Worm (Caenorhabditis elegans): Measurements from ENCODE around the gene T07F8.4.

T07F8.4 gene

DNA sequence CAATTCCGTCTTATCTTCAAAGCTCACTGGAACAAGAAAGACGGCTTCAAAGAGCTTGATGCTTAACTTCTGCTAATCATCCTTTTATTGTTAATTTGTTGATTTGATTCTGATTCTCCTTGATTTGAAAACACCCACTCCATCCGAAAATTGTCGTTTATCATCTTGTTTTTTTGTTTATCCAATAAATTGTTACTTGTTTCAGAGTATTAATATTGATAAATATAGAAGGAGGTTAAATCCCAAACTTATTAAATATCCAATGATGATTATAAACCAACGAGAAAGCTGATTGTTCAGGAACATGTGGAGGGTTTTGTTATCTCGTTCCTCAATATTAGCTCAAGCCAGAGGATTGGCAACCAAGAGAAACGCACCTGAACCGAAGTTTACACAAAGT, 19.1 kb downstream of the T07F8.4 start, which contains the start of gene F10E7.6:
TSS of gene F10E7.6 (plus strand) at position 301 of the 400 bp plus-strand sequence.
- TF ChIP-seq ceh-43 (GFP tag; optimal IDR thresholded peaks at IDR 0.05): no peak

- TF ChIP-seq M03D4.4 (tag; optimal IDR thresholded peaks at IDR 0.05): no peak
- TF ChIP-seq lin-32 (GFP tag; optimal IDR thresholded peaks at IDR 0.05): no peak
- TF ChIP-seq ceh-83 (GFP tag; optimal IDR thresholded peaks at IDR 0.05): peak; percentile 14
- TF ChIP-seq nhr-76 (tag; optimal IDR thresholded peaks at IDR 0.05): no peak
- no peak for TF ChIP-seq elt-3 (tag; optimal IDR thresholded peaks at IDR 0.05)
- TF ChIP-seq mls-2 (tag; optimal IDR thresholded peaks at IDR 0.05): no peak
- TF ChIP-seq blmp-1 (tag; optimal IDR thresholded peaks at IDR 0.05): no peak
- no peak for TF ChIP-seq elt-1 (tag; optimal IDR thresholded peaks at IDR 0.05; ENCODE audit: borderline replicate concordance, insufficient read depth)
- TF ChIP-seq mab-5 (tag; optimal IDR thresholded peaks at IDR 0.05): no peak
- TF ChIP-seq hlh-1 (tag; optimal IDR thresholded peaks at IDR 0.05): no peak
- TF ChIP-seq tbx-8 (GFP tag; optimal IDR thresholded peaks at IDR 0.05): no peak
- no peak for TF ChIP-seq sem-2 (GFP tag; optimal IDR thresholded peaks at IDR 0.05)
- TF ChIP-seq unc-62 (GFP tag; optimal IDR thresholded peaks at IDR 0.05): peak; percentile 3
- no peak for TF ChIP-seq pha-4 (tag; optimal IDR thresholded peaks at IDR 0.05)
- TF ChIP-seq ceh-43 (GFP tag; optimal IDR thresholded peaks at IDR 0.05): no peak
- peak; percentile 98 for TF ChIP-seq lsy-2 (tag; optimal IDR thresholded peaks at IDR 0.05)
- TF ChIP-seq lin-13 (tag; optimal IDR thresholded peaks at IDR 0.05): peak; percentile 57
- TF ChIP-seq mep-1 (tag; optimal IDR thresholded peaks at IDR 0.05): peak; percentile 24
- no peak for TF ChIP-seq drap-1 (GFP tag; optimal IDR thresholded peaks at IDR 0.05)
- TF ChIP-seq nhr-237 (tag; optimal IDR thresholded peaks at IDR 0.05): peak; percentile 37
- TF ChIP-seq snpc-4 (tag; optimal IDR thresholded peaks at IDR 0.05): no peak
- TF ChIP-seq bed-3 (GFP tag; optimal IDR thresholded peaks at IDR 0.05): no peak
- TF ChIP-seq unc-120 (tag; optimal IDR thresholded peaks at IDR 0.05; ENCODE audit: poor library complexity, severe bottlenecking): peak; percentile 22
- TF ChIP-seq unc-39 (tag; optimal IDR thresholded peaks at IDR 0.05): no peak
These were observed 20.2 kb downstream of the T07F8.4 start, which contains the start of gene F10E7.5 for ce11 chrII:7111657-7112049. TSS of gene F10E7.5 (plus strand) at chrII:7111978.

DNA sequence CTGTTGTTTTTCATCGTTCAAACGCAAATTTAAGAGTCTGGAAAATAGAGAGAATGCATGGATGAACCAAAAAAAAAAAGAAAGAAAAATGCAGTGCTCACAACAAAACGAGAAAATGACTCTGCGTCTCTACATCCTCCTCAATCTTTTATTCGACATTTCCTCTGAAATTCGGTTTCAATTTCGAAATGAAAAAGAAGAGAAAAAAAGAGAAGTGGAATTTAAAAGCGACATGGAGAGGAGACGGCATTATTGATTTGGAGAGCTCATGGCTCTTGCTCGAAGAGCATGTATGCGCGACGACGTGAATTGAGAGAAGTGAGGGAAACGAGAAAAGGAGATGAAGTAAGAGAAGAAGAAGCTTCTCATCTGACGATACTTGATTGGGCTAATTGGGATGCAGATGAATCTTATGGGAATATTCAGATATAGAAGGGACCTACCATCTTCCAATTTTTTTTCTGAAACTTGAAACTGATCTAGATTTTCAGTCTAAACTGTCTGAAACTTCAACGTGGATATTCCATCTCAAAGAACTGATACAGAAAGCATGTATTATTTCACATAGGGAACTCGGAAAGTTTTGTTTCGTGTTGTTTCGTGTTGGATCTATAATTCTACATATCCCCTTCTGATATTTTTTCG, 20.7 kb downstream of the T07F8.4 start:
- TF ChIP-seq ces-1 (GFP tag; optimal IDR thresholded peaks at IDR 0.05) (peak; percentile 59), mep-1 (tag; optimal IDR thresholded peaks at IDR 0.05) (no peak)

DNA sequence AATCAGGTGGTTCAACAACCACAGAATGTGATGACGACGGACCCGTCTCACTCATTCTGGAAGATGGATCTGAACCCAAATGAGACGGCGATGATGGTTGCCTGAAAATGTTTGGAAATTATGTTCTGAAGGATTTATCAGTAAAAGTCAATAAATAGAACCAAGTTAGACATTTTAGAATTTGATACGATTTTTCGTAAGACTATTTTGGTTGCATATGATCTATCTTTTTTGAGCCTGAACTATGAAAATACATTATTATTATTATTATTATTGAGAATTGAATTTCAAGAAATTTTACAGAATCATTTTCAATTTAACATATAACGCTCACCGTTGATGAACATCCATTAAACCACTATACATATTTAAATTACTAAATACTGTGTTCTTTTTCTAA, 21.9 kb downstream of the T07F8.4 start, which contains the start of gene F10E7.9:
TSS of gene F10E7.9 (minus strand) at position 101 of the 400 bp plus-strand sequence.
- TF ChIP-seq ceh-39 (tag; optimal IDR thresholded peaks at IDR 0.05): no peak
- TF ChIP-seq pha-4 (tag; optimal IDR thresholded peaks at IDR 0.05): no peak
- TF ChIP-seq elt-3 (tag; optimal IDR thresholded peaks at IDR 0.05): no peak
- TF ChIP-seq sem-2 (GFP tag; optimal IDR thresholded peaks at IDR 0.05): no peak
- no peak for TF ChIP-seq nhr-2 (tag; optimal IDR thresholded peaks at IDR 0.05)
- no peak for TF ChIP-seq snpc-4 (tag; optimal IDR thresholded peaks at IDR 0.05)
- TF ChIP-seq ceh-83 (GFP tag; optimal IDR thresholded peaks at IDR 0.05): no peak
- no peak for TF ChIP-seq nhr-76 (tag; optimal IDR thresholded peaks at IDR 0.05)
- no peak for TF ChIP-seq unc-39 (tag; optimal IDR thresholded peaks at IDR 0.05)
- no peak for TF ChIP-seq nhr-12 (tag; optimal IDR thresholded peaks at IDR 0.05)
- TF ChIP-seq lin-13 (tag; optimal IDR thresholded peaks at IDR 0.05): no peak
- no peak for TF ChIP-seq nhr-237 (tag; optimal IDR thresholded peaks at IDR 0.05)

- no peak for TF ChIP-seq snpc-4 (tag; optimal IDR thresholded peaks at IDR 0.05)
- no peak for TF ChIP-seq drap-1 (GFP tag; optimal IDR thresholded peaks at IDR 0.05)
- no peak for TF ChIP-seq unc-62 (GFP tag; optimal IDR thresholded peaks at IDR 0.05)
- no peak for TF ChIP-seq cnd-1 (tag; optimal IDR thresholded peaks at IDR 0.05)
- TF ChIP-seq lsy-2 (tag; optimal IDR thresholded peaks at IDR 0.05): no peak
- no peak for TF ChIP-seq ceh-39 (tag; optimal IDR thresholded peaks at IDR 0.05)
- no peak for TF ChIP-seq nhr-2 (tag; optimal IDR thresholded peaks at IDR 0.05)
- TF ChIP-seq unc-120 (tag; optimal IDR thresholded peaks at IDR 0.05; ENCODE audit: poor library complexity, severe bottlenecking): no peak
- no peak for TF ChIP-seq bed-3 (GFP tag; optimal IDR thresholded peaks at IDR 0.05)
- no peak for TF ChIP-seq ztf-11 (tag; optimal IDR thresholded peaks at IDR 0.05)
- TF ChIP-seq elt-3 (tag; optimal IDR thresholded peaks at IDR 0.05): no peak
- TF ChIP-seq flh-1 (GFP tag; optimal IDR thresholded peaks at IDR 0.05): no peak
- TF ChIP-seq lin-13 (tag; optimal IDR thresholded peaks at IDR 0.05): no peak
- TF ChIP-seq blmp-1 (tag; optimal IDR thresholded peaks at IDR 0.05): no peak
- no peak for TF ChIP-seq nhr-28 (tag; optimal IDR thresholded peaks at IDR 0.05)
- no peak for TF ChIP-seq ceh-43 (GFP tag; optimal IDR thresholded peaks at IDR 0.05)
- no peak for TF ChIP-seq tbx-8 (GFP tag; optimal IDR thresholded peaks at IDR 0.05)
- no peak for TF ChIP-seq hlh-1 (tag; optimal IDR thresholded peaks at IDR 0.05)
These were observed 25.5 kb downstream of the T07F8.4 start for ce11 chrII:7106313-7106712.

Data from whole organism, mixed stage, embryonic.